Fruit fly (Drosophila melanogaster) whole organism, adult: ENCODE measurements around the gene CG42693.
A peak's percentile ranks its signal among the peaks of the same experiment; 100 is the strongest.

Experiments used
- CG33017 ChIP-seq: fragments of 200-800 bp; sonication (Bioruptor generic); optimal IDR thresholded peaks from 2 replicates; lab custom pipeline; 2018; ENCODE audit warnings: missing biosample characterization, mild to moderate bottlenecking, missing genetic modification characterization, moderate library complexity
- CG7101 ChIP-seq: fragments of 200-800 bp; sonication (Bioruptor generic); optimal IDR thresholded peaks from 2 replicates; lab custom pipeline; 2018; ENCODE audit warnings: missing biosample characterization, mild to moderate bottlenecking, missing genetic modification characterization, moderate library complexity
- Hr96 ChIP-seq: fragments of 200-800 bp; sonication (Bioruptor generic); optimal IDR thresholded peaks from 2 replicates; lab custom pipeline; 2016; ENCODE audit warnings: missing biosample characterization, missing genetic modification characterization
- kay ChIP-seq: fragments of 200-800 bp; sonication (Bioruptor generic); peaks from one replicate; lab custom pipeline; 2016; ENCODE audit warnings: missing biosample characterization, missing genetic modification characterization, borderline replicate concordance

dm6 chr3R:31744044-31744652 is 36.0 kb upstream of the CG42693 start, which contains the start of gene CG1896:
- TF ChIP-seq CG7101 (tag; lab: Kevin White, UChicago) (peak; percentile 60), kay (GFP tag; lab: Kevin White, UChicago) (no peak), Hr96 (no peak), CG33017 (tag; lab: Kevin White, UChicago) (peak; percentile 22)
